Worm (Caenorhabditis elegans) whole organism, L1 larva: Measurements from ENCODE around the gene ostb-1.
A peak's percentile ranks its signal among the peaks of the same experiment; 100 is the strongest.

Source experiments
- C16A3.4 ChIP-seq: fragments of 150-350 bp; optimal IDR thresholded peaks from 2 replicates; lab custom pipeline; 2014; ENCODE audit warnings: missing biosample characterization, missing genetic modification characterization
- F16B12.6 ChIP-seq: fragments of 150-350 bp; optimal IDR thresholded peaks from 2 replicates; lab custom pipeline; 2014; ENCODE audit warnings: missing biosample characterization, missing genetic modification characterization
- aly-2 ChIP-seq: fragments of 150-350 bp; optimal IDR thresholded peaks from 2 replicates; lab custom pipeline; 2014; ENCODE audit warnings: missing biosample characterization, missing genetic modification characterization
- ama-1 ChIP-seq: fragments of 150-350 bp; optimal IDR thresholded peaks from 2 replicates; lab custom pipeline; 2014
- blmp-1 ChIP-seq: fragments of 150-350 bp; optimal IDR thresholded peaks from 2 replicates; lab custom pipeline; 2014; ENCODE audit warnings: missing biosample characterization, missing genetic modification characterization
- ceh-63 ChIP-seq: fragments of 200-800 bp; sonication (Bioruptor generic); optimal IDR thresholded peaks from 2 replicates; lab custom pipeline; 2018; ENCODE audit warnings: mild to moderate bottlenecking, missing genetic modification characterization, missing compliant biosample characterization
- ceh-8 ChIP-seq: fragments of 200-800 bp; sonication (Bioruptor generic); optimal IDR thresholded peaks from 2 replicates; lab custom pipeline; 2018; ENCODE audit warnings: mild to moderate bottlenecking, missing genetic modification characterization, moderate library complexity, missing compliant biosample characterization
- ceh-82 ChIP-seq, 3 experiments: fragments of 150-350 bp in 1 of 3; sonication (generic microtip) in 2 of 3; optimal IDR thresholded peaks; 2 replicates each; lab custom pipeline; 2014 to 2017; ENCODE audit warnings: missing biosample characterization in 3 of 3, missing genetic modification characterization in 3 of 3
- ceh-90 ChIP-seq: sonication (generic microtip); optimal IDR thresholded peaks from 2 replicates; lab custom pipeline; 2016; ENCODE audit warnings: missing genetic modification characterization, missing compliant biosample characterization
- ces-1 ChIP-seq: fragments of 150-350 bp; optimal IDR thresholded peaks from 2 replicates; lab custom pipeline; 2014; ENCODE audit warnings: missing biosample characterization, missing genetic modification reagents, missing genetic modification characterization
- dpl-1 ChIP-seq, 3 experiments: fragments of 150-350 bp in 2 of 3; sonication (generic microtip) in 1 of 3; optimal IDR thresholded peaks; 2 replicates each; lab custom pipeline; 2014 to 2017; ENCODE audit warnings: missing biosample characterization in 3 of 3, missing genetic modification characterization in 3 of 3, missing genetic modification reagents in 3 of 3
- dsc-1 ChIP-seq: sonication (generic microtip); optimal IDR thresholded peaks from 2 replicates; lab custom pipeline; 2016; ENCODE audit warnings: mild to moderate bottlenecking, missing genetic modification characterization, missing compliant biosample characterization
- egl-13 ChIP-seq: sonication (generic microtip); optimal IDR thresholded peaks from 2 replicates; lab custom pipeline; 2016; ENCODE audit warnings: missing genotype, missing genetic modification reagents, missing genetic modification characterization, missing compliant biosample characterization
- elt-2 ChIP-seq: sonication (generic microtip); optimal IDR thresholded peaks from 2 replicates; lab custom pipeline; 2016; ENCODE audit warnings: missing genetic modification characterization, mild to moderate bottlenecking, inconsistent platforms, missing compliant biosample characterization, missing genetic modification reagents
- elt-3 ChIP-seq, 6 experiments: fragments of 150-350 bp in 1 of 6; sonication (generic microtip); optimal IDR thresholded peaks; 2 replicates each; lab custom pipeline; 2017 to 2018; ENCODE audit warnings: missing biosample characterization in 6 of 6, missing genetic modification characterization in 6 of 6, inconsistent platforms in 1 of 6
- ets-5 ChIP-seq: fragments of 200-800 bp; sonication (Bioruptor generic); IDR thresholded peaks from 2 replicates; pipeline ENCODE4 v1.3.6; 2022; ENCODE audit warnings: missing genetic modification characterization, missing compliant biosample characterization
- fkh-10 ChIP-seq: sonication (generic microtip); optimal IDR thresholded peaks from 2 replicates; lab custom pipeline; 2017; ENCODE audit warnings: missing biosample characterization, missing genetic modification reagents, missing genetic modification characterization
- fkh-4 ChIP-seq: sonication (generic microtip); optimal IDR thresholded peaks from 2 replicates; lab custom pipeline; 2016; ENCODE audit warnings: missing compliant biosample characterization, missing genetic modification characterization, borderline replicate concordance
- fkh-8 ChIP-seq: sonication (generic microtip); optimal IDR thresholded peaks from 2 replicates; lab custom pipeline; 2016; ENCODE audit warnings: mild to moderate bottlenecking, missing genetic modification characterization, missing compliant biosample characterization
- grh-1 ChIP-seq: fragments of 200-800 bp; sonication (Bioruptor generic); IDR thresholded peaks from 2 replicates; pipeline ENCODE4 v1.3.6; 2022; ENCODE audit warnings: missing genetic modification reagents, missing genetic modification characterization, missing compliant biosample characterization
- hlh-17 ChIP-seq: fragments of 200-800 bp; sonication (Bioruptor generic); optimal IDR thresholded peaks from 2 replicates; lab custom pipeline; 2018; ENCODE audit warnings: missing genetic modification characterization, mild to moderate bottlenecking, missing compliant biosample characterization, moderate library complexity, borderline replicate concordance
- hlh-4 ChIP-seq: sonication (generic microtip); optimal IDR thresholded peaks from 2 replicates; lab custom pipeline; 2016; ENCODE audit warnings: mild to moderate bottlenecking, missing genetic modification characterization, missing compliant biosample characterization
- irx-1 ChIP-seq: sonication (generic microtip); optimal IDR thresholded peaks from 2 replicates; lab custom pipeline; 2016; ENCODE audit warnings: missing genetic modification characterization, missing compliant biosample characterization
- isw-1 ChIP-seq: fragments of 200-800 bp; sonication (Bioruptor generic); IDR thresholded peaks from 2 replicates; pipeline ENCODE4 v1.3.6; 2022; ENCODE audit warnings: missing genetic modification characterization, missing compliant biosample characterization
- jun-1 ChIP-seq: fragments of 150-350 bp; optimal IDR thresholded peaks from 2 replicates; lab custom pipeline; 2014; ENCODE audit warnings: missing biosample characterization, missing genetic modification reagents, missing genetic modification characterization
- lin-13 ChIP-seq: fragments of 150-350 bp; optimal IDR thresholded peaks from 2 replicates; lab custom pipeline; 2014; ENCODE audit warnings: missing biosample characterization, missing genetic modification reagents, missing genetic modification characterization
- lin-14 ChIP-seq: fragments of 200-800 bp; sonication (Bioruptor generic); optimal IDR thresholded peaks from 2 replicates; lab custom pipeline; 2018; ENCODE audit warnings: mild to moderate bottlenecking, missing genetic modification characterization, moderate library complexity, missing compliant biosample characterization
- lin-35 ChIP-seq, 2 experiments: fragments of 150-350 bp; optimal IDR thresholded peaks; 2 replicates each; lab custom pipeline; 2014; ENCODE audit warnings: missing biosample characterization in 2 of 2, missing genetic modification characterization in 2 of 2, missing genetic modification reagents in 2 of 2
- lin-39 ChIP-seq: fragments of 150-350 bp; optimal IDR thresholded peaks from 2 replicates; lab custom pipeline; 2014; ENCODE audit warnings: missing biosample characterization, missing genetic modification reagents, missing genetic modification characterization
- lir-3 ChIP-seq: sonication (generic microtip); optimal IDR thresholded peaks from 2 replicates; lab custom pipeline; 2016; ENCODE audit warnings: mild to moderate bottlenecking, missing genetic modification characterization, moderate library complexity, missing compliant biosample characterization; ENCODE audit not compliant: poor library complexity
- lsy-2 ChIP-seq, 2 experiments: fragments of 150-350 bp; optimal IDR thresholded peaks; 2 replicates each; lab custom pipeline; 2014; ENCODE audit warnings: missing biosample characterization in 2 of 2, missing genetic modification characterization in 2 of 2
- mab-9 ChIP-seq: fragments of 200-800 bp; sonication (Bioruptor generic); IDR thresholded peaks from 2 replicates; pipeline ENCODE4 v1.3.6; 2022; ENCODE audit warnings: missing genetic modification reagents, missing genetic modification characterization, missing compliant biosample characterization
- mep-1 ChIP-seq: fragments of 150-350 bp; optimal IDR thresholded peaks from 2 replicates; lab custom pipeline; 2014; ENCODE audit warnings: missing biosample characterization, missing genetic modification characterization
- nhr-19 ChIP-seq: fragments of 200-800 bp; sonication (Bioruptor generic); conservative IDR thresholded peaks from 2 replicates; pipeline ENCODE4 v1.3.6; 2022; ENCODE audit warnings: missing genetic modification characterization, missing compliant biosample characterization
- nhr-20 ChIP-seq: sonication (generic microtip); optimal IDR thresholded peaks from 2 replicates; lab custom pipeline; 2016; ENCODE audit warnings: mild to moderate bottlenecking, missing genetic modification characterization, missing compliant biosample characterization
- nhr-77 ChIP-seq: fragments of 150-350 bp; optimal IDR thresholded peaks from 2 replicates; lab custom pipeline; 2014; ENCODE audit warnings: missing biosample characterization, missing genetic modification characterization
- nhr-90 ChIP-seq: sonication (generic microtip); optimal IDR thresholded peaks from 2 replicates; lab custom pipeline; 2016; ENCODE audit warnings: mild to moderate bottlenecking, missing genetic modification characterization, missing compliant biosample characterization; ENCODE audit not compliant: poor library complexity
- rnt-1 ChIP-seq: sonication (generic microtip); optimal IDR thresholded peaks from 2 replicates; lab custom pipeline; 2016; ENCODE audit warnings: mild to moderate bottlenecking, missing genetic modification characterization, moderate library complexity, missing compliant biosample characterization
- sup-37 ChIP-seq: fragments of 200-800 bp; sonication (Bioruptor generic); optimal IDR thresholded peaks from 2 replicates; lab custom pipeline; 2018; ENCODE audit warnings: mild to moderate bottlenecking, missing genetic modification characterization, missing compliant biosample characterization
- tbx-2 ChIP-seq: sonication (generic microtip); optimal IDR thresholded peaks from 2 replicates; lab custom pipeline; 2016; ENCODE audit warnings: missing genetic modification characterization, missing compliant biosample characterization
- tlp-1 ChIP-seq: fragments of 150-350 bp; optimal IDR thresholded peaks from 2 replicates; lab custom pipeline; 2014; ENCODE audit warnings: missing biosample characterization, missing genetic modification characterization
- unc-86 ChIP-seq: sonication (generic microtip); optimal IDR thresholded peaks from 2 replicates; lab custom pipeline; 2016; ENCODE audit warnings: missing genetic modification characterization, missing compliant biosample characterization
- unc-98 ChIP-seq: fragments of 200-800 bp; sonication (Bioruptor generic); IDR thresholded peaks from 2 replicates; pipeline ENCODE4 v1.3.6; 2022; ENCODE audit warnings: missing genetic modification characterization, missing compliant biosample characterization
- xbp-1 ChIP-seq: sonication (generic microtip); optimal IDR thresholded peaks from 2 replicates; lab custom pipeline; 2016; ENCODE audit warnings: missing genetic modification characterization, missing compliant biosample characterization
- zag-1 ChIP-seq: fragments of 150-350 bp; optimal IDR thresholded peaks from 2 replicates; lab custom pipeline; 2014; ENCODE audit warnings: missing biosample characterization, missing genetic modification characterization

ostb-1 gene

ce11 chrII:7853679-7854078, 10.6 kb upstream of the ostb-1 start, which contains the start of gene T09A5.5:
Gene T09A5.5, minus strand, starts transcription at chrII:7853779.
- TF ChIP-seq F16B12.6 (tag; lab: Kevin White, UChicago) (no peak), fkh-4 (tag; lab: Kevin White, UChicago) (no peak), C16A3.4 (tag; lab: Kevin White, UChicago) (no peak), mep-1 (tag; lab: Kevin White, UChicago) (no peak)

DNA sequence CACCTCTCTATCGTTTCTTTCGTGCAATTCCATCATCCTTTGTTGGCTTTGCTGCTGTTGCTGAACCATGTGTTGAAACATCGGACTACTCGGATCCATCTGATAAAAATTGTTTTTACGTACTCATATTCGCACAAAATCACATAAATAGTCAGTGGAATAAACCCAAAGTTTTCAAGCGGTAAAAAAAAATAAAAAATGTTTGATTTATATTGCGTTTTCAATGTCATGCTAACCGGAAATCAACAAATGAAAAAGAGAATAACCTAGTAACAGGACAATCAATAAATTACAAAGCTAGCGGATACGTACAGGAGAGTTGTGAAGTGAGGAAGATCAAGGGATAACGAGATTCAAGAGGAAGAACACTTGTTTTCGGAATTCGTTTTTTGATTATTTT, 9.4 kb upstream of the ostb-1 start, which contains the start of gene mdt-10:
Gene mdt-10 (minus strand): TSS at position 101 of the 400 bp plus-strand sequence.
- TF ChIP-seq jun-1 (tag; lab: Kevin White, UChicago): no peak
- no peak for TF ChIP-seq mab-9 (GFP tag; lab: Robert Waterston, UW)
- TF ChIP-seq unc-86 (tag; lab: Kevin White, UChicago): no peak
- TF ChIP-seq hlh-17: no peak

- TF ChIP-seq lin-14 (no peak), ets-5 (GFP tag; lab: Robert Waterston, UW) (no peak), ama-1 (lab: Kevin White, UChicago) (no peak)
Observed at ce11 chrII:7855619-7856018, 8.7 kb upstream of the ostb-1 start, which contains the start of gene mdmh-35. Gene mdmh-35, minus strand, starts transcription at chrII:7855719.

DNA sequence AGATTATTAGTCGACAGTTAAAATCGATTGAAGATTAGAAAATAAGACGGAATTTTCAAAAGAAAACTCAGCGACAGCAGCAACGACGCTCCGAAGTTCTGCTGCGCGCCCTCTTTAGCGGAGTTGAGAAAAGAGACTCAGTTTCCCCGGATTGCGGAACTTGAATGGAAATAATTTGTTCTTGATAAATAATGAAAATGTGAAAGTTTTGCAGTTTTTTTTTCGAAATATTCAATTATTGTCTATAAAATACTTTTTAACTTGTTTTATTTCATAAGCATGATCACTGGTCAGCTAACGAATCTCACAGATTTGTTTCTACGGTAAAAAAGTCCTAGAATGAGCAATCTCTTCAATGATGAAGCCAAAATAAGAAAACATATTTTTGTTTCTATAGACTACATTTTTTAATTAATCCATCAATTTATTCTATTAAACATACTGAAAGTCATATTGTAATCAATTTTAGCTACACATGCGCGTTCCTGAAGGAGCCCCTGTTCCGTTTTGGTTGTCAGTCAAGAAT, 6.8 kb upstream of the ostb-1 start, which contains the start of the genes cec-3 and T09A5.15:
Gene cec-3 (minus strand): TSS at position 116 of the 526 bp plus-strand sequence.
Gene T09A5.15 (plus strand): TSS at position 476 of the 526 bp plus-strand sequence.
- TF ChIP-seq tlp-1 (tag; lab: Kevin White, UChicago): no peak
- peak; percentile 46 for TF ChIP-seq tbx-2 (tag; lab: Kevin White, UChicago)
- TF ChIP-seq nhr-20 (tag; lab: Kevin White, UChicago): peak; percentile 61
- no peak for TF ChIP-seq ceh-8 (GFP tag; lab: Kevin White, UChicago)
- peak; percentile 55 for TF ChIP-seq lir-3 (tag; lab: Kevin White, UChicago)
- TF ChIP-seq ces-1 (GFP tag; lab: Kevin White, UChicago): no peak
- TF ChIP-seq sup-37: no peak
- TF ChIP-seq fkh-8 (tag; lab: Kevin White, UChicago): peak; percentile 51
- peak; percentile 39 for TF ChIP-seq egl-13
- TF ChIP-seq rnt-1 (tag; lab: Kevin White, UChicago): peak; percentile 49
- peak; percentile 43 to 68 (median 57) for TF ChIP-seq dpl-1 (GFP tag; optimal IDR thresholded peaks at IDR 0.05; lab: Kevin White, UChicago)
- TF ChIP-seq jun-1 (tag; lab: Kevin White, UChicago): no peak
- no peak for TF ChIP-seq fkh-4 (tag; lab: Kevin White, UChicago)
- TF ChIP-seq dsc-1 (tag; lab: Kevin White, UChicago): peak; percentile 47
- TF ChIP-seq ceh-82 (tag; optimal IDR thresholded peaks at IDR 0.05; lab: Kevin White, UChicago): peak in 2 of 3 experiments; percentile 20 to 33
- TF ChIP-seq elt-2 (tag; lab: Kevin White, UChicago): no peak
- no peak for TF ChIP-seq hlh-4 (tag; lab: Kevin White, UChicago)
- no peak for TF ChIP-seq elt-3 (tag; optimal IDR thresholded peaks at IDR 0.05; lab: Kevin White, UChicago)
- peak; percentile 36 for TF ChIP-seq blmp-1 (tag; lab: Kevin White, UChicago)
- TF ChIP-seq lin-35 (GFP tag; optimal IDR thresholded peaks at IDR 0.05; lab: Kevin White, UChicago): peak; percentile 40 to 71
- no peak for TF ChIP-seq aly-2
- peak; percentile 5 for TF ChIP-seq nhr-77 (tag; lab: Kevin White, UChicago)
- peak; percentile 65 for TF ChIP-seq nhr-90 (tag; lab: Kevin White, UChicago)
- peak; percentile 48 for TF ChIP-seq mep-1 (tag; lab: Kevin White, UChicago)
- TF ChIP-seq fkh-10: no peak
- TF ChIP-seq ceh-63 (GFP tag; lab: Kevin White, UChicago): no peak
- no peak for TF ChIP-seq lin-39 (tag; lab: Kevin White, UChicago)
- TF ChIP-seq zag-1 (tag; lab: Kevin White, UChicago): no peak
- TF ChIP-seq nhr-19 (GFP tag; lab: Robert Waterston, UW): 0 out of 2 replicates have a peak, but pooled peaks have one; percentile 14
- no peak for TF ChIP-seq unc-98 (GFP tag; lab: Robert Waterston, UW)
- peak; percentile 54 to 83 for TF ChIP-seq lsy-2 (tag; optimal IDR thresholded peaks at IDR 0.05; lab: Kevin White, UChicago)
- TF ChIP-seq grh-1 (GFP tag; lab: Robert Waterston, UW): no peak
- peak; percentile 66 for TF ChIP-seq C16A3.4 (tag; lab: Kevin White, UChicago)
- TF ChIP-seq isw-1 (GFP tag; lab: Robert Waterston, UW): peak; percentile 40
- peak; percentile 8 for TF ChIP-seq irx-1
- no peak for TF ChIP-seq lin-13 (GFP tag; lab: Kevin White, UChicago)
- no peak for TF ChIP-seq ceh-90
- TF ChIP-seq F16B12.6 (tag; lab: Kevin White, UChicago): peak; percentile 18
- TF ChIP-seq xbp-1 (tag; lab: Kevin White, UChicago): peak; percentile 56
- peak; percentile 11 for TF ChIP-seq unc-86 (tag; lab: Kevin White, UChicago)
